Fruit fly (Drosophila melanogaster): ENCODE results near the gene CG45076.

Gene CG45076

dm6 chr3R:10777274-10777673 is at the start of gene CG45076, which contains the start of the genes CG45078 and fau:
CG45076 (minus strand) TSS chr3R:10777374.
CG45078 (minus strand) TSS chr3R:10777374.
fau (minus strand) TSS chr3R:10777374.
- TF ChIP-seq CG17801 (GFP tag; optimal IDR thresholded peaks at IDR 0.05; ENCODE audit: partially characterized antibody): no peak

dm6 chr3R:10815032-10815431 is 37.9 kb upstream of the CG45076 start, which contains the start of the genes CG14693 and TTLL15:
CG14693 (minus strand) TSS chr3R:10815047.
TTLL15 (plus strand) TSS chr3R:10815288.
- no peak for TF ChIP-seq CG17801 (GFP tag; optimal IDR thresholded peaks at IDR 0.05; ENCODE audit: partially characterized antibody)

dm6 chr3R:10803855-10804254 is 26.7 kb upstream of the CG45076 start, which contains the start of gene CG14692:
CG14692 (minus strand) TSS chr3R:10803955.
- TF ChIP-seq CG17801 (GFP tag; optimal IDR thresholded peaks at IDR 0.05; ENCODE audit: partially characterized antibody): no peak

- no peak for TF ChIP-seq CG17801 (GFP tag; optimal IDR thresholded peaks at IDR 0.05; ENCODE audit: partially characterized antibody)
Measured at dm6 chr3R:10792604-10793003, 15.4 kb upstream of the CG45076 start, which contains the start of gene CG14687. CG14687 (plus strand) TSS chr3R:10792904.

dm6 chr3R:10788186-10788585 is 11.0 kb upstream of the CG45076 start, which contains the start of the genes Art1 and Mcm5:
Art1 (minus strand) TSS chr3R:10788226.
Mcm5 (plus strand) TSS chr3R:10788524.
- TF ChIP-seq CG17801 (GFP tag; optimal IDR thresholded peaks at IDR 0.05; ENCODE audit: partially characterized antibody): peak; percentile 54

- TF ChIP-seq CG17801 (GFP tag; optimal IDR thresholded peaks at IDR 0.05; ENCODE audit: partially characterized antibody): peak; percentile 73
Measured at dm6 chr3R:10784058-10784499, 6.9 kb upstream of the CG45076 start, which contains the start of the genes mRpL37 and Rbp1. mRpL37 (minus strand) TSS chr3R:10784092. Rbp1 (plus strand) TSS chr3R:10784383.

- no peak for TF ChIP-seq CG17801 (GFP tag; optimal IDR thresholded peaks at IDR 0.05; ENCODE audit: partially characterized antibody)
Measured at dm6 chr3R:10782167-10782566, 5.0 kb upstream of the CG45076 start, which contains the start of gene CG42633. CG42633 (minus strand) TSS chr3R:10782267.

dm6 chr3R:10780161-10780560 is 3.0 kb upstream of the CG45076 start:
- no peak for TF ChIP-seq CG17801 (GFP tag; optimal IDR thresholded peaks at IDR 0.05; ENCODE audit: partially characterized antibody)

- no peak for TF ChIP-seq CG17801 (GFP tag; optimal IDR thresholded peaks at IDR 0.05; ENCODE audit: partially characterized antibody)
Measured at dm6 chr3R:10779269-10779668, 2.1 kb upstream of the CG45076 start, which contains the start of gene Desi. Desi (plus strand) TSS chr3R:10779569.

dm6 chr3R:10778151-10778550 is 977 bp upstream of the CG45076 start:
- no peak for TF ChIP-seq CG17801 (GFP tag; optimal IDR thresholded peaks at IDR 0.05; ENCODE audit: partially characterized antibody)

- TF ChIP-seq CG17801 (GFP tag; optimal IDR thresholded peaks at IDR 0.05; ENCODE audit: partially characterized antibody): no peak
Measured at dm6 chr3R:10776047-10776659, 1.0 kb downstream of the CG45076 start.

dm6 chr3R:10775246-10775645 is 1.9 kb downstream of the CG45076 start:
- no peak for TF ChIP-seq CG17801 (GFP tag; optimal IDR thresholded peaks at IDR 0.05; ENCODE audit: partially characterized antibody)

dm6 chr3R:10767526-10767925 is 9.6 kb downstream of the CG45076 start, which contains the start of gene TfIIFbeta:
TfIIFbeta (minus strand) TSS chr3R:10767804.
- TF ChIP-seq CG17801 (GFP tag; optimal IDR thresholded peaks at IDR 0.05; ENCODE audit: partially characterized antibody): no peak

dm6 chr3R:10761980-10762379 is 15.2 kb downstream of the CG45076 start:
- TF ChIP-seq CG17801 (GFP tag; optimal IDR thresholded peaks at IDR 0.05; ENCODE audit: partially characterized antibody): peak; percentile 4

- peak; percentile 63 for TF ChIP-seq CG17801 (GFP tag; optimal IDR thresholded peaks at IDR 0.05; ENCODE audit: partially characterized antibody)
Measured at dm6 chr3R:10760966-10761855, 16.0 kb downstream of the CG45076 start, which contains the start of the genes MED7 and Cap-H2. MED7 (minus strand) TSS chr3R:10761032. Cap-H2 (plus strand) TSS chr3R:10761310.
